Fruit fly (Drosophila melanogaster) whole organism, embryonic: ENCODE measurements around the gene LPCAT.

Source experiments
- Aef1 ChIP-seq: fragments of 200-800 bp; sonication (Bioruptor generic); IDR thresholded peaks from 3 replicates; pipeline ENCODE4 v1.3.6; 2022; ENCODE audit warnings: missing biosample characterization, missing genetic modification characterization
- Antp ChIP-seq: fragments of 200-800 bp; sonication (Bioruptor generic); optimal IDR thresholded peaks from 3 replicates; lab custom pipeline; 2016; ENCODE audit warnings: missing biosample characterization, missing genetic modification characterization
- BEAF-32 ChIP-seq: fragments of 200-800 bp; sonication (Bioruptor generic); optimal IDR thresholded peaks from 3 replicates; lab custom pipeline; 2017; ENCODE audit warnings: missing biosample characterization, missing genetic modification characterization, mild to moderate bottlenecking, moderate library complexity, missing genetic modification reagents
- BtbVII ChIP-seq: fragments of 200-800 bp; sonication (Bioruptor generic); optimal IDR thresholded peaks from 3 replicates; lab custom pipeline; 2017; ENCODE audit warnings: missing biosample characterization, mild to moderate bottlenecking, missing genetic modification characterization
- CG10565 ChIP-seq: fragments of 200-800 bp; sonication (Bioruptor generic); optimal IDR thresholded peaks from 3 replicates; lab custom pipeline; 2016; ENCODE audit warnings: missing biosample characterization, mild to moderate bottlenecking, missing genetic modification characterization
- CG11456 ChIP-seq: fragments of 200-800 bp; sonication (Bioruptor generic); IDR thresholded peaks from 3 replicates; pipeline ENCODE4 v1.3.6; 2022; ENCODE audit warnings: missing biosample characterization, missing genetic modification characterization
- CG12155 ChIP-seq: fragments of 200-800 bp; sonication (Bioruptor generic); optimal IDR thresholded peaks from 3 replicates; lab custom pipeline; 2016; ENCODE audit warnings: missing biosample characterization, missing genetic modification characterization
- CG13775 ChIP-seq: fragments of 200-800 bp; sonication (Bioruptor generic); optimal IDR thresholded peaks from 3 replicates; lab custom pipeline; 2017; ENCODE audit warnings: missing biosample characterization, mild to moderate bottlenecking, missing genetic modification characterization
- CG14860 ChIP-seq: fragments of 200-800 bp; sonication (Bioruptor generic); IDR thresholded peaks from 3 replicates; pipeline ENCODE4 v1.3.6; 2022; ENCODE audit warnings: missing biosample characterization, missing genetic modification characterization; ENCODE audit not compliant: partially characterized antibody
- CG1529 ChIP-seq: fragments of 200-800 bp; sonication (Bioruptor generic); optimal IDR thresholded peaks from 3 replicates; lab custom pipeline; 2018; ENCODE audit warnings: missing biosample characterization, missing genetic modification characterization
- CG18476 ChIP-seq: fragments of 200-800 bp; sonication (Bioruptor generic); optimal IDR thresholded peaks from 2 replicates; lab custom pipeline; 2016; ENCODE audit warnings: missing biosample characterization, mild to moderate bottlenecking, missing genetic modification characterization
- CG2202 ChIP-seq: fragments of 200-800 bp; sonication (Bioruptor generic); optimal IDR thresholded peaks from 2 replicates; lab custom pipeline; 2018; ENCODE audit warnings: missing biosample characterization, mild to moderate bottlenecking, missing genetic modification characterization
- CG31441 ChIP-seq: fragments of 200-800 bp; sonication (Bioruptor generic); IDR thresholded peaks from 2 replicates; pipeline ENCODE4 v1.3.6; 2022; ENCODE audit warnings: missing biosample characterization, missing genetic modification characterization
- CG34224 ChIP-seq: fragments of 200-800 bp; sonication (Bioruptor generic); IDR thresholded peaks from 3 replicates; pipeline ENCODE4 v1.3.6; 2022; ENCODE audit warnings: missing biosample characterization, missing genetic modification characterization; ENCODE audit not compliant: partially characterized antibody
- CG4282 ChIP-seq: fragments of 200-800 bp; sonication (Bioruptor generic); optimal IDR thresholded peaks from 2 replicates; lab custom pipeline; 2016; ENCODE audit warnings: missing biosample characterization, missing genetic modification characterization
- CG5953 ChIP-seq: fragments of 200-800 bp; sonication (Bioruptor generic); IDR thresholded peaks from 2 replicates; pipeline ENCODE4 v1.3.6; 2022; ENCODE audit warnings: missing biosample characterization, missing genetic modification characterization
- CG6765 ChIP-seq: fragments of 200-800 bp; sonication (Bioruptor generic); optimal IDR thresholded peaks from 3 replicates; lab custom pipeline; 2017; ENCODE audit warnings: missing biosample characterization, mild to moderate bottlenecking, missing genetic modification characterization
- CG6854 ChIP-seq: fragments of 200-800 bp; sonication (Bioruptor generic); optimal IDR thresholded peaks from 3 replicates; lab custom pipeline; 2017; ENCODE audit warnings: missing biosample characterization, mild to moderate bottlenecking, missing genetic modification characterization
- CG7745 ChIP-seq: fragments of 200-800 bp; sonication (Bioruptor generic); optimal IDR thresholded peaks from 2 replicates; lab custom pipeline; 2018; ENCODE audit warnings: missing biosample characterization, mild to moderate bottlenecking, missing genetic modification characterization, moderate library complexity
- CG7987 ChIP-seq: fragments of 200-800 bp; sonication (Bioruptor generic); optimal IDR thresholded peaks from 2 replicates; lab custom pipeline; 2018; ENCODE audit warnings: missing biosample characterization, mild to moderate bottlenecking, missing genetic modification characterization, moderate library complexity
- CG9215 ChIP-seq: fragments of 200-800 bp; sonication (Bioruptor generic); IDR thresholded peaks from 2 replicates; pipeline ENCODE4 v1.3.6; 2022; ENCODE audit warnings: missing biosample characterization, missing genetic modification characterization
- CG9797 ChIP-seq: fragments of 200-800 bp; sonication (Bioruptor generic); optimal IDR thresholded peaks from 3 replicates; lab custom pipeline; 2018; ENCODE audit warnings: missing biosample characterization, mild to moderate bottlenecking, missing genetic modification characterization
- Dll ChIP-seq: fragments of 200-800 bp; sonication (Bioruptor generic); IDR thresholded peaks from 4 replicates; pipeline ENCODE4 v1.3.6; 2022; ENCODE audit warnings: missing biosample characterization, missing genetic modification characterization; ENCODE audit not compliant: partially characterized antibody
- Dp ChIP-seq: fragments of 200-800 bp; sonication (Bioruptor generic); optimal IDR thresholded peaks from 2 replicates; lab custom pipeline; 2018; ENCODE audit warnings: missing biosample characterization, mild to moderate bottlenecking, missing genetic modification characterization, moderate library complexity
- Fer3 ChIP-seq: fragments of 200-800 bp; sonication (Bioruptor generic); optimal IDR thresholded peaks from 2 replicates; lab custom pipeline; 2018; ENCODE audit warnings: missing biosample characterization, mild to moderate bottlenecking, missing genetic modification characterization, moderate library complexity
- MBD-R2 ChIP-seq: fragments of 200-800 bp; sonication (Bioruptor generic); IDR thresholded peaks from 2 replicates; pipeline ENCODE4 v1.3.6; 2022; ENCODE audit warnings: missing biosample characterization, missing genetic modification characterization
- Neu2 ChIP-seq: fragments of 200-800 bp; sonication (Bioruptor generic); optimal IDR thresholded peaks from 3 replicates; lab custom pipeline; 2016; ENCODE audit warnings: missing biosample characterization, missing genetic modification characterization, borderline replicate concordance
- Optix ChIP-seq: fragments of 200-800 bp; sonication (Bioruptor generic); IDR thresholded peaks from 3 replicates; pipeline ENCODE4 v1.3.6; 2022; ENCODE audit warnings: missing biosample characterization, missing genetic modification characterization
- Rx ChIP-seq: fragments of 200-800 bp; sonication (Bioruptor generic); IDR thresholded peaks from 2 replicates; pipeline ENCODE4 v1.3.6; 2022; ENCODE audit warnings: missing biosample characterization, missing genetic modification characterization
- Scr ChIP-seq: fragments of 200-800 bp; sonication (Bioruptor generic); IDR thresholded peaks from 2 replicates; pipeline ENCODE4 v1.3.6; 2022; ENCODE audit warnings: missing biosample characterization, missing genetic modification characterization; ENCODE audit not compliant: partially characterized antibody
- Ssrp ChIP-seq: fragments of 200-800 bp; sonication (Bioruptor generic); optimal IDR thresholded peaks from 2 replicates; lab custom pipeline; 2018; ENCODE audit warnings: missing biosample characterization, mild to moderate bottlenecking, missing genetic modification characterization, moderate library complexity
- Stat92E ChIP-seq, 3 experiments: fragments of >200 bp in 2 of 3; fragments of 200-800 bp in 1 of 3; sonication (Bioruptor generic) in 1 of 3; optimal IDR thresholded peaks; 2 replicates each; lab custom pipeline; 2017 to 2019; ENCODE audit warnings: missing biosample characterization in 3 of 3, missing genetic modification characterization in 3 of 3, mild to moderate bottlenecking in 1 of 3, moderate library complexity in 1 of 3
- ap ChIP-seq: fragments of 200-800 bp; sonication (Bioruptor generic); IDR thresholded peaks from 2 replicates; pipeline ENCODE4 v1.3.6; 2022; ENCODE audit warnings: missing biosample characterization, missing genetic modification characterization
- ash1 ChIP-seq: fragments of 200-800 bp; sonication (Bioruptor generic); optimal IDR thresholded peaks from 2 replicates; lab custom pipeline; 2018; ENCODE audit warnings: missing biosample characterization, mild to moderate bottlenecking, missing genetic modification characterization
- caup ChIP-seq: fragments of 200-800 bp; sonication (Bioruptor generic); optimal IDR thresholded peaks from 3 replicates; lab custom pipeline; 2017; ENCODE audit warnings: missing biosample characterization, mild to moderate bottlenecking, missing genetic modification characterization, moderate library complexity; ENCODE audit not compliant: severe bottlenecking
- dmrt11E ChIP-seq: fragments of 200-800 bp; sonication (Bioruptor generic); optimal IDR thresholded peaks from 3 replicates; lab custom pipeline; 2018; ENCODE audit warnings: missing biosample characterization, mild to moderate bottlenecking, missing genetic modification characterization, moderate library complexity
- esg ChIP-seq: fragments of 200-800 bp; sonication (Bioruptor generic); conservative IDR thresholded peaks from 2 replicates; pipeline ENCODE4 v1.3.6; 2022; ENCODE audit warnings: missing biosample characterization, missing genetic modification characterization
- eyg ChIP-seq: fragments of 200-800 bp; sonication (Bioruptor generic); optimal IDR thresholded peaks from 3 replicates; lab custom pipeline; 2016; ENCODE audit warnings: missing biosample characterization, missing genetic modification characterization
- jigr1 ChIP-seq: fragments of 200-800 bp; sonication (Bioruptor generic); IDR thresholded peaks from 3 replicates; pipeline ENCODE4 v1.3.6; 2022; ENCODE audit warnings: missing biosample characterization, missing genetic modification characterization
- luna ChIP-seq: fragments of 200-800 bp; sonication (Bioruptor generic); optimal IDR thresholded peaks from 2 replicates; lab custom pipeline; 2016; ENCODE audit warnings: missing biosample characterization, missing genetic modification characterization
- maf-S ChIP-seq: fragments of 200-800 bp; sonication (Bioruptor generic); optimal IDR thresholded peaks from 2 replicates; lab custom pipeline; 2016; ENCODE audit warnings: missing biosample characterization, missing genetic modification characterization
- pb ChIP-seq: fragments of 200-800 bp; sonication (Bioruptor generic); optimal IDR thresholded peaks from 3 replicates; lab custom pipeline; 2016; ENCODE audit warnings: missing biosample characterization, missing genetic modification characterization
- pum ChIP-seq: fragments of 200-800 bp; sonication (Bioruptor generic); optimal IDR thresholded peaks from 2 replicates; lab custom pipeline; 2016; ENCODE audit warnings: missing biosample characterization, missing genetic modification characterization
- repo ChIP-seq: fragments of 200-800 bp; sonication (Bioruptor generic); optimal IDR thresholded peaks from 2 replicates; lab custom pipeline; 2016; ENCODE audit warnings: missing biosample characterization, missing genetic modification characterization
- sisA ChIP-seq: fragments of 200-800 bp; sonication (Bioruptor generic); IDR thresholded peaks from 2 replicates; pipeline ENCODE4 v1.3.6; 2022; ENCODE audit warnings: missing biosample characterization, missing genetic modification characterization
- sna ChIP-seq: fragments of 200-800 bp; sonication (Bioruptor generic); IDR thresholded peaks from 2 replicates; pipeline ENCODE4 v1.3.6; 2022; ENCODE audit warnings: missing biosample characterization, missing genetic modification characterization; ENCODE audit not compliant: partially characterized antibody
- ssp ChIP-seq: fragments of 200-800 bp; sonication (Bioruptor generic); IDR thresholded peaks from 2 replicates; pipeline ENCODE4 v1.3.6; 2022; ENCODE audit warnings: missing biosample characterization, missing genetic modification characterization

Gene LPCAT

DNA sequence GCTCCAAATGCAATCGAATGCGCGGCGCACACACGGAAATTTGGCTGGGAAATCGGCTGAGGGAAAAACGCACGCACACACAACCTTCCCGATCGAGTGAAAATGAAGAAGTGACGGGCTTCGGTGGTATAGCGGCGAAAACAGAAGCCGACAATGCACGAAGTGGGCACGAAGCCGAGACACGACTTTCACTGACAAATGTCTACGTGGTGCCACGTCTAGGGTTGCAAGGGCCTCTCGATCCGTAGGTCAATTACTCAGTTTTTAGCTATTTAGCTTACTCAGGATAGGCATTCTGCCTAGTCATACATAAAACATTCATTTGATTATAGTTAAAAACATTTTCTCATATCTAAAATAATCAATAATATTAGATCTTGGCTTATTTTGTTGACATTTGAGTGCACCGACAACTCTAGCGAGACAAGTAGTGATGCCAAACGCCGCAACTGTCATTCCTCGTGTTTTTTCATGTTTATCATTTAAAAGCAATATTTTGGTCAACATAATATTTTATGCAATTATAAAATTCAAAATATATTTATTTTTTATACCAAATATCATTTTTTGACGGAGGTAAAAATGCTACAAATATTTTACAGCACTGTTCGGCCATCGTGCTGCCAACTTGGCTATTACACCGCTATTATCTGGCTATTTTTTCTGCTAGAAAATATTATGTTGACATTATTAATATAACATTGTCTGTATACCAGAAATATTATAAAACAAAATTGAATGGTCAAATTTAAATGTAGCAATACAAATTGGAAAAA lies 26.1 kb downstream of the LPCAT start (continued):
- TF ChIP-seq CG6765 (peak; percentile 70), Rx (GFP tag; lab: Robert Waterston, UW) (peak; percentile 71), CG11456 (GFP tag; lab: Robert Waterston, UW) (peak; percentile 79), pum (GFP tag; lab: Kevin White, UChicago) (peak; percentile 80), CG13775 (GFP tag; lab: Kevin White, UChicago) (peak; percentile 85), BEAF-32 (GFP tag; lab: Kevin White, UChicago) (peak; percentile 20), pb (GFP tag; lab: Kevin White, UChicago) (peak; percentile 4), CG4282 (GFP tag; lab: Kevin White, UChicago) (peak; percentile 34), luna (no peak), Stat92E (GFP tag; optimal IDR thresholded peaks at IDR 0.05; lab: Kevin White, UChicago) (no peak), CG34224 (GFP tag; lab: Robert Waterston, UW) (no peak), Aef1 (peak; percentile 82; the same call in 2 of the 3 replicates), Fer3 (peak; percentile 92), CG5953 (GFP tag; lab: Robert Waterston, UW) (peak; percentile 56; the same call in 1 of the 2 replicates), CG12155 (GFP tag; lab: Kevin White, UChicago) (peak; percentile 87), BtbVII (GFP tag; lab: Kevin White, UChicago) (peak; percentile 85), repo (peak; percentile 57), CG6854 (peak; percentile 75), Neu2 (GFP tag; lab: Kevin White, UChicago) (no peak), ap (GFP tag; lab: Robert Waterston, UW) (peak; percentile 79), Ssrp (peak; percentile 84), dmrt11E (tag; lab: Kevin White, UChicago) (peak; percentile 88), Scr (GFP tag; lab: Robert Waterston, UW) (peak; percentile 53), CG7987 (GFP tag; lab: Kevin White, UChicago) (peak; percentile 59), CG7745 (tag; lab: Kevin White, UChicago) (no peak), CG10565 (GFP tag; lab: Kevin White, UChicago) (no peak), CG2202 (peak; percentile 76), Antp (GFP tag; lab: Kevin White, UChicago) (peak; percentile 62), CG18476 (GFP tag; lab: Kevin White, UChicago) (peak; percentile 74), Dp (peak; percentile 8), eyg (GFP tag; lab: Kevin White, UChicago) (no peak), sisA (GFP tag; lab: Robert Waterston, UW) (peak; percentile 80), MBD-R2 (GFP tag; lab: Robert Waterston, UW) (peak; percentile 79; the same call in 1 of the 2 replicates), caup (GFP tag; lab: Kevin White, UChicago) (peak; percentile 89), maf-S (GFP tag; lab: Kevin White, UChicago) (peak; percentile 64), CG31441 (GFP tag; lab: Robert Waterston, UW) (peak; percentile 80), CG14860 (no peak), CG9797 (peak; percentile 28), CG9215 (GFP tag; lab: Robert Waterston, UW) (peak; percentile 79), sna (GFP tag; lab: Robert Waterston, UW) (no peak), Optix (GFP tag; lab: Robert Waterston, UW) (peak; percentile 83; the same call in 2 of the 3 replicates), ash1 (peak; percentile 27), ssp (GFP tag; lab: Robert Waterston, UW) (peak; percentile 73), esg (peak; percentile 80), Dll (GFP tag; lab: Robert Waterston, UW) (no peak; the same call in 3 of the 4 replicates), jigr1 (GFP tag; lab: Robert Waterston, UW) (peak; percentile 58; the same call in 1 of the 3 replicates), CG1529 (peak; percentile 76)
